Worm (Caenorhabditis elegans) whole organism, L4 larva: Measurements from ENCODE around the gene F40G9.8.

Experiments used
- R02D3.7 ChIP-seq: fragments of 150-350 bp; sonication (generic microtip); optimal IDR thresholded peaks from 3 replicates; lab custom pipeline; 2014; ENCODE audit warnings: missing biosample characterization, missing genetic modification characterization
- ama-1 ChIP-seq: fragments of 150-350 bp; optimal IDR thresholded peaks from 2 replicates; lab custom pipeline; 2014; ENCODE audit warnings: inconsistent platforms, mixed read lengths
- nhr-10 ChIP-seq: fragments of 150-350 bp; optimal IDR thresholded peaks from 2 replicates; lab custom pipeline; 2014; ENCODE audit warnings: missing biosample characterization, missing genetic modification characterization

DNA sequence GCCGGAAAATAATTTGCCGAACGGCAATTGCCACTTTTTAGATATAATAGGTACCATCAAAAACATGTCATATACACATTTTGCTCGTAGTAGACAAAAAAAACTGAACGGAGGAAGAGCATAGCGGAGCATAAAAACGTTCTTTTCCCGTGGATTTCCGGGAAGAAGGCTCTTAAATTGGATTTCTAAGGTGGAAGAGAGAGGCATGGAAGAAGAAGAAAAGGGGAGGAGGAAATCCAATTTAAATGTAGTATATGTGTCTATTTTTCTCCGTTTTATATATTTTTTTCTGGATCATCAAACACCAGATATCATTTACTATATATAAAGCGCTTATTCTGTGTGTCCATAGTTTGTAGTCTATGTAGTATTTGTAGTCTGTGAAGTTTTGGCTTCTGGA is 46.7 kb upstream of the F40G9.8 start:
- TF ChIP-seq R02D3.7 (no peak), ama-1 (lab: Kevin White, UChicago) (no peak), nhr-10 (tag; lab: Kevin White, UChicago) (no peak)
